Worm (Caenorhabditis elegans) whole organism, mixed stage, embryonic: ENCODE results near the gene scrm-8.
"Not testable (repeated sequence)": the region's sequence is repeated elsewhere in the genome, so short reads cannot be mapped to it uniquely, and the experiment has no call there.

Experiments
- elt-3 ChIP-seq: fragments of 150-350 bp; optimal IDR thresholded peaks from 2 replicates; lab custom pipeline; 2014; ENCODE audit warnings: missing biosample characterization, missing genetic modification characterization
- lin-13 ChIP-seq: fragments of 150-350 bp; optimal IDR thresholded peaks from 2 replicates; lab custom pipeline; 2014; ENCODE audit warnings: missing biosample characterization, missing genetic modification characterization
- lsy-2 ChIP-seq: fragments of 150-350 bp; optimal IDR thresholded peaks from 2 replicates; lab custom pipeline; 2014; ENCODE audit warnings: missing biosample characterization, missing genetic modification characterization
- nhr-237 ChIP-seq: fragments of 150-350 bp; optimal IDR thresholded peaks from 2 replicates; lab custom pipeline; 2014; ENCODE audit warnings: missing biosample characterization, missing genetic modification characterization
- nhr-28 ChIP-seq: fragments of 150-350 bp; optimal IDR thresholded peaks from 2 replicates; lab custom pipeline; 2014; ENCODE audit warnings: missing biosample characterization, missing genetic modification characterization
- nhr-76 ChIP-seq: sonication (generic microtip); optimal IDR thresholded peaks from 2 replicates; lab custom pipeline; 2017; ENCODE audit warnings: missing biosample characterization, missing genetic modification characterization
- pha-4 ChIP-seq: fragments of 150-350 bp; optimal IDR thresholded peaks from 2 replicates; lab custom pipeline; 2018; ENCODE audit warnings: missing biosample characterization, missing genetic modification reagents, missing genetic modification characterization
- sptf-1 ChIP-seq: sonication (generic microtip); optimal IDR thresholded peaks from 2 replicates; lab custom pipeline; 2017; ENCODE audit warnings: mild to moderate bottlenecking, missing genetic modification characterization, moderate library complexity, missing compliant biosample characterization
- unc-39 ChIP-seq: fragments of 150-350 bp; optimal IDR thresholded peaks from 2 replicates; lab custom pipeline; 2014; ENCODE audit warnings: missing biosample characterization, missing genetic modification characterization

- TF ChIP-seq lin-13 (tag; lab: Kevin White, UChicago); nhr-28 (tag; lab: Kevin White, UChicago); elt-3; lsy-2 (tag; lab: Kevin White, UChicago); pha-4; nhr-237; nhr-76; unc-39 (tag; lab: Kevin White, UChicago); sptf-1 (tag; lab: Kevin White, UChicago): not testable (repeated sequence)
Observed at ce11 chrIV:4186099-4186498, 21.6 kb downstream of the scrm-8 start, which contains the start of gene K08D10.11.
